Worm (Caenorhabditis elegans): ENCODE data around the gene T25B6.3.

The T25B6.3 gene

DNA sequence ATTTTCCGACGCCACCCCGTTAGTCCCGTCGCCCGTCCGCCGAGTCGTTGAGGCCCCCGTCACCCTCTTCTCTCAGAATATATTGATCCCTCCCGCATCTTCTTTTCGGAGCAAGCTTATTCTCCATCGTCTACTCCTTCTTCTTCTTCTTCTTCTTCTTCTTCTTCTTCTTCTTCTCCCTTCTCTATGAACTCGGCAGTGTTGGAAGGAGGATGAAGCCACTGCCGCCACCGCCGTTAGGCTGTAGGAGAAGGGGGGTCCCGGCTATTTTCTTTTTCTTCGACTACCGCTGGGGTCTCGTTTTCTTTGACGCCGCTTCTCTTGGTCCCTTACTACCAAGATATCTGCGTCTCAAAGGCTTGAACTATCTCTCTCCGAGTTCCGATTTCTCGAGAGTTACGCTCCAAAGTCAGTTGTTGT lies 31.9 kb upstream of the T25B6.3 start (continued):
- TF ChIP-seq ceh-9 (tag; optimal IDR thresholded peaks at IDR 0.05) (no peak), hlh-8 (tag; optimal IDR thresholded peaks at IDR 0.05) (no peak), ref-2 (tag; optimal IDR thresholded peaks at IDR 0.05) (peak; percentile 4), npax-4 (tag; optimal IDR thresholded peaks at IDR 0.05) (no peak), pax-1 (tag; optimal IDR thresholded peaks at IDR 0.05) (no peak), elt-2 (tag; optimal IDR thresholded peaks at IDR 0.05) (no peak), ceh-34 (tag; optimal IDR thresholded peaks at IDR 0.05) (peak; percentile 30), K09A11.1 (tag; optimal IDR thresholded peaks at IDR 0.05; ENCODE audit: insufficient read depth) (no peak), ceh-2 (tag; optimal IDR thresholded peaks at IDR 0.05) (no peak), nhr-11 (tag; optimal IDR thresholded peaks at IDR 0.05) (no peak), tbx-7 (tag; optimal IDR thresholded peaks at IDR 0.05) (no peak), ceh-18 (tag; optimal IDR thresholded peaks at IDR 0.05) (peak; percentile 88), ceh-31 (tag; optimal IDR thresholded peaks at IDR 0.05) (peak; percentile 79), fax-1 (tag; optimal IDR thresholded peaks at IDR 0.05) (no peak), sox-2 (GFP tag; IDR thresholded peaks at IDR 0.05) (no peak), sox-4 (tag; optimal IDR thresholded peaks at IDR 0.05) (peak; percentile 40), hlh-6 (tag; optimal IDR thresholded peaks at IDR 0.05) (no peak), C08G9.2 (tag; optimal IDR thresholded peaks at IDR 0.05) (no peak), ceh-22 (tag; optimal IDR thresholded peaks at IDR 0.05) (no peak), gmeb-2 (tag; optimal IDR thresholded peaks at IDR 0.05) (no peak), pha-2 (tag; optimal IDR thresholded peaks at IDR 0.05) (no peak)

DNA sequence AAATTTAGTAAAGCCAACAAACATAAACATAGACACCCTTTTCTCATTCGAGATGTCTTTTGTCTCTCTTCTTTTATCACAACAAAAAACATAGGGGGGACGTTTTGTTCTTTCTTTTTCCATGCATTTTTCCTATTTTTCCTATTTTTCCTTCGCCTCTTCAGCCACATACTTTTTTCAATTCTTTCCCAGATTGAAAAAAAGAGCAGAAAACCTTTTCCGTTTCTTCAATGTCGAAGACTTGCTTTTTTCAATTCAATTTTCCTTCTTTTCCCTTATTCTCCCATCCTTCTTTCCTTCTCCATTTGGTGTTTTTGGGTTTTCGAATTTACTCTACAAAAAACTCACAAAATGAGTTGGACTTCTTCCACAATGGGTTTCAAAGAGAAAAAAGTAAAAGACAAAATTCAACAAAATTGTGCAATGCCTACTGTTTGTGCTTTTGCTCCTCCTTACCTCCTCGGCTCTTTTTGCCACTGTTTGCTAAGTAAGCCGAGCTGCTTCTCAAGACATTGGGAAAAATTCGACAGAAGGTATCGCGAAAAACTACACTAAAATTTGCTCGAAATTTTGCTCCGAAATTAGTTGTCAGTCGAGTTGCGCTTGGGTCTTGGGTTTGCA lies 30.8 kb upstream of the T25B6.3 start:
- peak; percentile 34 for TF ChIP-seq hlh-6 (tag; optimal IDR thresholded peaks at IDR 0.05)
- TF ChIP-seq unc-42 (tag; optimal IDR thresholded peaks at IDR 0.05) = peak; percentile 78
- TF ChIP-seq che-1 (tag; optimal IDR thresholded peaks at IDR 0.05) = no peak
- TF ChIP-seq hlh-13 (GFP tag; optimal IDR thresholded peaks at IDR 0.05) = no peak

DNA sequence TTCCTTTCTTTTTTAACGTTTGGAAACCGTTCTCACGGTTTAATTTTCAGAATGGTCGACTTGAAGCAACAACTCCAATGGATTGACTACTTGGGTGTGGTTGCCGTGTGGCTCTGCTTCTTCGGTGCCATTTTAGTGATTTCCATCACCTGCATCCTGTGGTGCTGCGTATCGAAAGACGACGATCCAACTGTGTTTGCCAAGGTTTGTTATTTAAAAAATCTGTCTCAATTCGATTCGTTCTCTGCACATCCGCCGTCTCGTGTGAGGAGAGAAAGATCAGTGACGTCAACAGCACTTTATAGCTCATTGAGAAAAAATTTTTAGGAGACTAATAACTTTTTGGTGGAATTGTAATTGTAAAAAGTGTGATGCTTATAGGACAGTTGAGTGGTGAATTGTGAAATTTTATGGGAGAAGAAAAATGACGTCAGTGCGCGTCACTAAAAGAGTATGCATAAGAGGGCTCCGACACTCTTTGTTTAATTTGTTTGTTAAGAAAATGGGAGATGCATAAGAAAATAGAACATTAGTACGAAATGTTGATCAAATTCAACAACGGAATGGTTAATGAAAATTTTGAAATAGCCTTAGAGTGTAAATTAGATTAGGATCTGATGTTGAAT lies 29.8 kb upstream of the T25B6.3 start, which contains the start of gene C24A3.2:
C24A3.2 (plus strand) TSS at position 51 of the 626 bp plus-strand sequence.
- TF ChIP-seq elt-4 (tag; optimal IDR thresholded peaks at IDR 0.05) (no peak), unc-42 (tag; optimal IDR thresholded peaks at IDR 0.05) (peak; percentile 28)

DNA sequence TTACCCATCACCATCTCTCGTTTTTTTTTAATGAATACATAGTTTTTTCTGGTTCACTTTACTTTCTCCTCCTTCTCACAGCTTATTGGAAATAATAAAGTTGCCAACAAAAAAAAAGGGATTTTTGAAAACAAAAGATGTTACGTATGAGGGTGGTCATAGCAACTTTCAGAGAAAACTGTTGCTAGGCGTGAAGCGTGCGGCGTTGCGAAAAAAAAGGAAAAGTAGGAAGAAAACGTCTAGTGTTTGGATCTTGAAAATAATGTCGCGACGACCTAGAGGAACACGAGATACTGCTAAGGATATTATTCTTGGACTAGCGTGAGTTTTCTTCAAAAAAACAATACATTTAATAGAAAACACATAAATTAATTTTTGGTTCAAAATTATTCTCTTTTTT lies 28.6 kb upstream of the T25B6.3 start, which contains the start of gene C24A3.1:
C24A3.1 (plus strand) TSS at position 263 of the 400 bp plus-strand sequence.
- TF ChIP-seq fkh-10 (GFP tag; optimal IDR thresholded peaks at IDR 0.05) (no peak), F13H6.1 (tag; optimal IDR thresholded peaks at IDR 0.05) (no peak), rnt-1 (tag; optimal IDR thresholded peaks at IDR 0.05) (no peak), pros-1 (tag; optimal IDR thresholded peaks at IDR 0.05) (no peak), unc-86 (tag; optimal IDR thresholded peaks at IDR 0.05) (no peak), ceh-2 (tag; optimal IDR thresholded peaks at IDR 0.05) (no peak), pha-4 (tag; optimal IDR thresholded peaks at IDR 0.05) (no peak), ceh-9 (tag; optimal IDR thresholded peaks at IDR 0.05) (no peak), syd-9 (tag; optimal IDR thresholded peaks at IDR 0.05) (no peak), fax-1 (tag; optimal IDR thresholded peaks at IDR 0.05) (no peak), nhr-232 (tag; optimal IDR thresholded peaks at IDR 0.05) (no peak), ama-1 (optimal IDR thresholded peaks at IDR 0.05) (no peak), odd-2 (tag; optimal IDR thresholded peaks at IDR 0.05) (no peak), ceh-48 (tag; optimal IDR thresholded peaks at IDR 0.05) (no peak), pax-1 (tag; optimal IDR thresholded peaks at IDR 0.05) (no peak), Y22D7AL.16 (tag; optimal IDR thresholded peaks at IDR 0.05) (no peak), ceh-6 (GFP tag; optimal IDR thresholded peaks at IDR 0.05) (no peak), npax-4 (tag; optimal IDR thresholded peaks at IDR 0.05) (no peak)
